Worm (Caenorhabditis elegans): ENCODE measurements around the gene nlp-22.

DNA sequence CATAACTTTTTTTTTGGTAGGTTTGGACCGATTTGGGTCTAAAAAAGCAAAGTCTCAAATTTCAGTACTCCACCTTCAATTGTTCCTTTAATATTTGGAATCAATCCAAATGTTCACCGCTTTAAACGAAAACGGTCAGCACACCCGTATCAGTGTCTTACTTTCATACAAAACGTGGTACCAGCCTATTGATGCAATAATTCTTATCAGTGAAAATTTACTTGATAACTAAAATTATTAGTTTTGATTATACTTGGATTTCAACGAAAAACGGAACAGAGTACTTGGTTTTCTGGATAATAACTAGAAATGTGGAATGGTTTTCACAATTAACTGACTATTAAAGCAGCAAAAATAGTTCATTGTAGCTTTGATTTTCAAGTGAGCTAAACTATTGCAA, 28.8 kb upstream of the nlp-22 start:
- TF ChIP-seq aly-1 (tag; optimal IDR thresholded peaks at IDR 0.05), result no peak
- no peak for TF ChIP-seq ceh-36 (tag; optimal IDR thresholded peaks at IDR 0.05)
- no peak for TF ChIP-seq scrt-1 (GFP tag; IDR thresholded peaks at IDR 0.05)
- TF ChIP-seq ama-1 (optimal IDR thresholded peaks at IDR 0.05), result no peak
- TF ChIP-seq sea-1 (GFP tag; conservative IDR thresholded peaks at IDR 0.05), result no peak
- TF ChIP-seq tbx-37 (GFP tag; conservative IDR thresholded peaks at IDR 0.05), result no peak
- TF ChIP-seq flt-1 (GFP tag; IDR thresholded peaks at IDR 0.05), result no peak

Measured in whole organism, early embryonic.